Worm (Caenorhabditis elegans) whole organism, early embryonic: ENCODE results near the gene srz-69.

Experiments
- B0310.2 ChIP-seq: sonication (generic microtip); optimal IDR thresholded peaks from 2 replicates; lab custom pipeline; 2016; ENCODE audit warnings: mild to moderate bottlenecking, missing genetic modification characterization, missing compliant biosample characterization
- ama-1 ChIP-seq: fragments of 150-350 bp; optimal IDR thresholded peaks from 2 replicates; lab custom pipeline; 2014
- ets-7 ChIP-seq: sonication (generic microtip); optimal IDR thresholded peaks from 2 replicates; lab custom pipeline; 2016; ENCODE audit warnings: missing genotype, missing genetic modification characterization, missing compliant biosample characterization
- flt-1 ChIP-seq: fragments of 200-800 bp; sonication (Bioruptor generic); IDR thresholded peaks from 2 replicates; pipeline ENCODE4 v1.3.6; 2022; ENCODE audit warnings: missing genetic modification characterization, missing compliant biosample characterization

ce11 chrIV:3493310-3493709, 16.3 kb upstream of the srz-69 start, which contains the start of gene srz-79:
- TF ChIP-seq ets-7 (tag; lab: Kevin White, UChicago) = no peak
- no peak for TF ChIP-seq flt-1
- no peak for TF ChIP-seq ama-1 (lab: Kevin White, UChicago)
- TF ChIP-seq B0310.2 = no peak
